Fruit fly (Drosophila melanogaster) S2 (cell line): ENCODE measurements around the gene CG33644.

Experiments
- CG8478 ChIP-seq: fragments of >200 bp; optimal IDR thresholded peaks from 2 replicates; lab custom pipeline; 2018
- CTCF ChIP-seq, 2 experiments: fragments of >200 bp; optimal IDR thresholded peaks; 2 replicates each; lab custom pipeline; 2018

Gene CG33644

dm6 chr2L:13531785-13532184 is at the start of gene CG33644:
Gene CG33644 (plus strand): TSS chr2L:13532085.
- TF ChIP-seq CTCF (optimal IDR thresholded peaks at IDR 0.05; lab: Kevin White, UChicago) (no peak), CG8478 (lab: Kevin White, UChicago) (no peak)

dm6 chr2L:13482258-13482657 is 49.6 kb upstream of the CG33644 start:
- TF ChIP-seq CTCF (optimal IDR thresholded peaks at IDR 0.05; lab: Kevin White, UChicago) (no peak), CG8478 (lab: Kevin White, UChicago) (no peak)

DNA sequence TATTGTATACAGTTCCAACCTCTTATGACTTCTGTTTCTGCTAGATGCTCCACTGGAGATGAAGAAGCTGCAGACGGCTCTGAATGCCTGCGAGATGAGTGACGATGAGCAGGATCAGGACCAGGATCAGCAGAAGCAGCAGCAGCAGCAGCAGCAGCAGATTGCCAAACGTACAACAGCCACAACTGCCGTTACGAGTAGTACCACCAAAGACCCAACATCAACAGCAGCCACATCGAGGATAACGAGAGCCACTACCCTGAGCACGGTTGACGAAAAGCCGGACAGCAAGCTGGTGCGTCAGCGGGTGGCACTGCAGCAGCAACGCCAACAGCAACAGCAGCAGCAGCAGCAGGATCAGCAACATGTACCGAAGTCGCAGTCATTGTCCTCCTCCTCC is 34.0 kb upstream of the CG33644 start:
- TF ChIP-seq CG8478 (lab: Kevin White, UChicago) (no peak), CTCF (optimal IDR thresholded peaks at IDR 0.05; lab: Kevin White, UChicago) (no peak)

- TF ChIP-seq CG8478 (lab: Kevin White, UChicago) (no peak), CTCF (optimal IDR thresholded peaks at IDR 0.05; lab: Kevin White, UChicago) (peak; percentile 73 to 90)
Observed at dm6 chr2L:13500416-13500815, 31.5 kb upstream of the CG33644 start.

- no peak for TF ChIP-seq CTCF (optimal IDR thresholded peaks at IDR 0.05; lab: Kevin White, UChicago)
- no peak for TF ChIP-seq CG8478 (lab: Kevin White, UChicago)
Observed at dm6 chr2L:13509533-13510240, 22.2 kb upstream of the CG33644 start.

dm6 chr2L:13510870-13511867 is 20.7 kb upstream of the CG33644 start:
- TF ChIP-seq CG8478 (lab: Kevin White, UChicago) = no peak
- no peak for TF ChIP-seq CTCF (optimal IDR thresholded peaks at IDR 0.05; lab: Kevin White, UChicago)

- no peak for TF ChIP-seq CG8478 (lab: Kevin White, UChicago)
- TF ChIP-seq CTCF (optimal IDR thresholded peaks at IDR 0.05; lab: Kevin White, UChicago) = no peak
Observed at dm6 chr2L:13512182-13513032, 19.5 kb upstream of the CG33644 start.

dm6 chr2L:13513033-13513330 is 18.9 kb upstream of the CG33644 start:
- no peak for TF ChIP-seq CTCF (optimal IDR thresholded peaks at IDR 0.05; lab: Kevin White, UChicago)
- no peak for TF ChIP-seq CG8478 (lab: Kevin White, UChicago)

- TF ChIP-seq CG8478 (lab: Kevin White, UChicago) (no peak), CTCF (optimal IDR thresholded peaks at IDR 0.05; lab: Kevin White, UChicago) (no peak)
Observed at dm6 chr2L:13513331-13514261, 18.3 kb upstream of the CG33644 start.

- TF ChIP-seq CG8478 (lab: Kevin White, UChicago) (no peak), CTCF (optimal IDR thresholded peaks at IDR 0.05; lab: Kevin White, UChicago) (no peak)
Observed at dm6 chr2L:13514262-13514937, 17.5 kb upstream of the CG33644 start.

dm6 chr2L:13514945-13515687 is 16.8 kb upstream of the CG33644 start:
- TF ChIP-seq CG8478 (lab: Kevin White, UChicago) = no peak
- no peak for TF ChIP-seq CTCF (optimal IDR thresholded peaks at IDR 0.05; lab: Kevin White, UChicago)

dm6 chr2L:13515688-13516037 is 16.2 kb upstream of the CG33644 start:
- no peak for TF ChIP-seq CG8478 (lab: Kevin White, UChicago)
- TF ChIP-seq CTCF (optimal IDR thresholded peaks at IDR 0.05; lab: Kevin White, UChicago) = no peak
